Worm (Caenorhabditis elegans): ENCODE data around the gene grl-30.

grl-30 gene

DNA sequence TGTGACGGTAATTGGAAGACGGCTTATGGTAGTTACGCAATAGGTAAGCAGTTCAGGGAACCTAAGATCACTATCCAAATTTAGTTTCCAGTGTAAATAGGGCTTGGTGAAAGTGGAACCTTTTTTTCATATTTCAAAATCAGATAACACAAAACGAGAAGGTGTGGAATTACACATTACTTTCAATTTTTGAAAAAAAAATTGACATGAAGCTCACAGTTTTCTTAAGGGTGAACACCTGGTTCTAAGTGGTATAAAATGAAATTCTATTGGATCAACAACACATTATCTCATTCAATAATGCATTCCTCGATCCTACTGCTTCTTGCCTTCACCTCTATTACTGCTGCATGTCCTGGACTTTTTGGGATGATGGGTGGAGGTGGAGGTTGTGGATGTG is at the start of gene grl-30:
TSS of gene grl-30 (plus strand) at position 301 of the 400 bp plus-strand sequence.
- TF ChIP-seq lin-26 (GFP tag; IDR thresholded peaks at IDR 0.05) (no peak), unc-130 (GFP tag; optimal IDR thresholded peaks at IDR 0.05) (no peak), Y95B8A.8 (GFP tag; IDR thresholded peaks at IDR 0.05) (no peak), madf-8 (GFP tag; conservative IDR thresholded peaks at IDR 0.05) (no peak), ceh-100 (GFP tag; IDR thresholded peaks at IDR 0.05) (no peak), dpff-1 (tag; optimal IDR thresholded peaks at IDR 0.05) (no peak), snpc-1.3 (tag; optimal IDR thresholded peaks at IDR 0.05; ENCODE audit: insufficient read depth) (no peak), efl-1 (GFP tag; optimal IDR thresholded peaks at IDR 0.05) (no peak), T07F8.4 (tag; optimal IDR thresholded peaks at IDR 0.05) (no peak), nfya-1 (tag; optimal IDR thresholded peaks at IDR 0.05; ENCODE audit: borderline replicate concordance, insufficient read depth) (no peak), lsy-27 (tag; optimal IDR thresholded peaks at IDR 0.05; ENCODE audit: borderline replicate concordance, insufficient read depth) (no peak), F39B2.1 (GFP tag; IDR thresholded peaks at IDR 0.05) (no peak), ztf-18 (tag; optimal IDR thresholded peaks at IDR 0.05) (no peak), cebp-2 (GFP tag; IDR thresholded peaks at IDR 0.05) (no peak), mcd-1 (GFP tag; IDR thresholded peaks at IDR 0.05) (no peak), zfh-2 (GFP tag; conservative IDR thresholded peaks at IDR 0.05) (no peak), zim-3 (tag; optimal IDR thresholded peaks at IDR 0.05) (no peak)

DNA sequence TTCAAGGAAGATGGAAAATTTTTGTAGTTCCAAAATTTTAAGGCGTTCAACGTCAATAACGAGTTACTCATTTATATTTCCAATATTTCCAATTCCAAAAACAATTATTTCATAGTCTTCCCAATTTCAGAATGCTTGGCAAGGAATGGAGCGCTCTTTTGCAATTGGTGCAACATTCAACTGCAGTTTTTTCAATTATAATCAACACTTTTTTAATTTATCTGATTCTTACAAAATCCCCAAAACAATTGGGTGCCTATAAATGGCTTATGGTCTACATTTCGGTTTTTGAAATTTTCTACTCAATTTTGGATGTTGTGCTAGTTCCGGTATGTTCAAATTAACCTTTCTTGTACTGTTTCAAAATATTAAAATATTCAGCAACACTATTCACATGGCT is 48.4 kb upstream of the grl-30 start, which contains the start of gene str-225:
TSS of gene str-225 (plus strand) at position 132 of the 400 bp plus-strand sequence.
- TF ChIP-seq fkh-3 (tag; optimal IDR thresholded peaks at IDR 0.05), result no peak
- TF ChIP-seq efl-1 (GFP tag; optimal IDR thresholded peaks at IDR 0.05), result no peak
- no peak for TF ChIP-seq madf-10 (tag; optimal IDR thresholded peaks at IDR 0.05)
- no peak for TF ChIP-seq ztf-25 (GFP tag; IDR thresholded peaks at IDR 0.05)
- TF ChIP-seq madf-8 (GFP tag; conservative IDR thresholded peaks at IDR 0.05), result no peak
- TF ChIP-seq T07F8.4 (tag; optimal IDR thresholded peaks at IDR 0.05), result no peak
- TF ChIP-seq dpff-1 (tag; optimal IDR thresholded peaks at IDR 0.05), result no peak
- no peak for TF ChIP-seq die-1 (tag; optimal IDR thresholded peaks at IDR 0.05)
- no peak for TF ChIP-seq snpc-3.4 (tag; optimal IDR thresholded peaks at IDR 0.05)
- TF ChIP-seq akir-1 (GFP tag; optimal IDR thresholded peaks at IDR 0.05), result no peak
- TF ChIP-seq rec-8 (tag; optimal IDR thresholded peaks at IDR 0.05), result no peak
- TF ChIP-seq mcd-1 (GFP tag; IDR thresholded peaks at IDR 0.05), result no peak
- TF ChIP-seq B0261.1 (tag; optimal IDR thresholded peaks at IDR 0.05), result no peak

DNA sequence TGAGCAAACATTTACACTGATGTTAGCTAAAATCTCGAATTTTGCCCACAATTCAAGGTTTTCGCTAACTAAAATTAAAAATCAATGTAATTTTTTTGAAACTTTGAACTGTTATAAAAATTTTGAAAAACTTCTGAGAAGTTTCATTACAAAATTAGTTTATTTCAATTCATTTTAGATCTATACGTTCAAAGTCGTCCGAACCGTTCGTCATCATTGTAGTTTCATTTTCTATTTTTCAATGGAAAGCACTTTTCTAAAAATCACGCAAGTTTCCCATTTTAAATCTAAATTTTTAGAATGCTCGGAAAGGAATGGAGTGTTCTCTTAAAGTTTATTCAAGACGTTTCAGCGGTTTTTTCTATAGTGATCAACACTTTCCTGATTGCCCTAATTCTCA is 46.2 kb upstream of the grl-30 start, which contains the start of gene str-228:
TSS of gene str-228 (plus strand) at position 301 of the 400 bp plus-strand sequence.
- TF ChIP-seq nfya-1 (tag; optimal IDR thresholded peaks at IDR 0.05; ENCODE audit: borderline replicate concordance, insufficient read depth) (no peak), ama-1 (optimal IDR thresholded peaks at IDR 0.05) (no peak), ama-1 (GFP tag; optimal IDR thresholded peaks at IDR 0.05) (no peak), dpl-1 (GFP tag; optimal IDR thresholded peaks at IDR 0.05) (no peak), ZK185.1 (tag; optimal IDR thresholded peaks at IDR 0.05; ENCODE audit: poor library complexity, severe bottlenecking) (no peak), zfh-2 (GFP tag; conservative IDR thresholded peaks at IDR 0.05) (no peak), F57C9.4 (tag; optimal IDR thresholded peaks at IDR 0.05) (no peak), rpc-1 (optimal IDR thresholded peaks at IDR 0.05) (no peak), rpc-1 (tag; optimal IDR thresholded peaks at IDR 0.05) (no peak), F57A8.1 (GFP tag; optimal IDR thresholded peaks at IDR 0.05) (no peak), nhr-179 (tag; optimal IDR thresholded peaks at IDR 0.05) (no peak), egrh-3 (GFP tag; IDR thresholded peaks at IDR 0.05) (no peak)
